Worm (Caenorhabditis elegans) whole organism, young adult: Measurements from ENCODE around the gene F46C3.7.

Source experiments
- C06A6.2 ChIP-seq: fragments of 200-800 bp; sonication (Bioruptor generic); conservative IDR thresholded peaks from 2 replicates; pipeline ENCODE4 v1.3.6; 2022; ENCODE audit warnings: missing genetic modification characterization, missing compliant biosample characterization
- K11D2.4 ChIP-seq: fragments of 200-800 bp; sonication (Bioruptor generic); IDR thresholded peaks from 2 replicates; pipeline ENCODE4 v1.3.6; 2022; ENCODE audit warnings: missing genetic modification reagents, missing genetic modification characterization, missing compliant biosample characterization
- aptf-3 ChIP-seq: fragments of 200-800 bp; sonication (Bioruptor generic); IDR thresholded peaks from 2 replicates; pipeline ENCODE4 v1.3.6; 2022; ENCODE audit warnings: missing genetic modification characterization, missing compliant biosample characterization
- mes-4 ChIP-seq: sonication (generic microtip); optimal IDR thresholded peaks from 2 replicates; lab custom pipeline; 2016; ENCODE audit warnings: missing genotype, missing genetic modification characterization, missing compliant biosample characterization
- pha-4 ChIP-seq: fragments of 150-350 bp; sonication (generic microtip); optimal IDR thresholded peaks from 2 replicates; lab custom pipeline; 2014; ENCODE audit warnings: missing biosample characterization, missing genetic modification reagents, missing genetic modification characterization
- snpc-4 ChIP-seq, 5 experiments: fragments of 150-350 bp in 1 of 5; sonication (generic microtip) in 4 of 5; optimal IDR thresholded peaks; 2 replicates each; lab custom pipeline; 2014 to 2018; ENCODE audit warnings: missing genetic modification characterization in 5 of 5, missing biosample characterization in 3 of 5, antibody characterized with exemption in 2 of 5, mild to moderate bottlenecking in 2 of 5, missing compliant biosample characterization in 2 of 5, missing genotype in 2 of 5, moderate library complexity in 2 of 5, missing genetic modification reagents in 1 of 5
- unc-62 ChIP-seq: fragments of 150-350 bp; optimal IDR thresholded peaks from 2 replicates; lab custom pipeline; 2014; ENCODE audit warnings: missing biosample characterization, missing genetic modification reagents, missing genetic modification characterization
- ztf-6 ChIP-seq: fragments of 200-800 bp; sonication (Bioruptor generic); IDR thresholded peaks from 2 replicates; pipeline ENCODE4 v1.3.6; 2022; ENCODE audit warnings: missing genetic modification reagents, missing genetic modification characterization, missing compliant biosample characterization

- no peak for TF ChIP-seq K11D2.4 (GFP tag; lab: Robert Waterston, UW)
- no peak for TF ChIP-seq mes-4 (tag; lab: Kevin White, UChicago)
- TF ChIP-seq snpc-4 (GFP tag; optimal IDR thresholded peaks at IDR 0.05; lab: Kevin White, UChicago): no peak
- TF ChIP-seq snpc-4 (tag; optimal IDR thresholded peaks at IDR 0.05; lab: Kevin White, UChicago): no peak
- TF ChIP-seq aptf-3: no peak
- no peak for TF ChIP-seq unc-62
- no peak for TF ChIP-seq C06A6.2 (GFP tag; lab: Robert Waterston, UW)
- no peak for TF ChIP-seq ztf-6 (GFP tag; lab: Robert Waterston, UW)
- no peak for TF ChIP-seq pha-4
Measured at ce11 chrX:11411675-11412074, 28.2 kb upstream of the F46C3.7 start.
